Worm (Caenorhabditis elegans) whole organism, dauer: ENCODE results near the gene pha-4.

Experiments
- unc-62 ChIP-seq: sonication (generic microtip); optimal IDR thresholded peaks from 2 replicates; lab custom pipeline; 2017; ENCODE audit warnings: missing biosample characterization, missing genetic modification reagents, missing genetic modification characterization

Gene pha-4

ce11 chrV:20775269-20775668 is 22.4 kb downstream of the pha-4 start, which contains the start of gene F38A6.4:
F38A6.4 (minus strand) TSS chrV:20775369.
- no peak for TF ChIP-seq unc-62 (GFP tag; lab: Kevin White, UChicago)

ce11 chrV:20776761-20777160 is 23.9 kb downstream of the pha-4 start:
- no peak for TF ChIP-seq unc-62 (GFP tag; lab: Kevin White, UChicago)

- no peak for TF ChIP-seq unc-62 (GFP tag; lab: Kevin White, UChicago)
Measured at ce11 chrV:20778257-20778697, 25.4 kb downstream of the pha-4 start.

- no peak for TF ChIP-seq unc-62 (GFP tag; lab: Kevin White, UChicago)
Measured at ce11 chrV:20778886-20779285, 26.0 kb downstream of the pha-4 start.

ce11 chrV:20779707-20780346 is 27.0 kb downstream of the pha-4 start:
- TF ChIP-seq unc-62 (GFP tag; lab: Kevin White, UChicago), result no peak

ce11 chrV:20780400-20780799 is 27.5 kb downstream of the pha-4 start, which contains the start of gene hif-1:
hif-1 (plus strand) TSS chrV:20780407.
- no peak for TF ChIP-seq unc-62 (GFP tag; lab: Kevin White, UChicago)

ce11 chrV:20781346-20781952 is 28.6 kb downstream of the pha-4 start:
- no peak for TF ChIP-seq unc-62 (GFP tag; lab: Kevin White, UChicago)

ce11 chrV:20782188-20782587 is 29.3 kb downstream of the pha-4 start:
- TF ChIP-seq unc-62 (GFP tag; lab: Kevin White, UChicago), result no peak

- no peak for TF ChIP-seq unc-62 (GFP tag; lab: Kevin White, UChicago)
Measured at ce11 chrV:20783642-20784041, 30.8 kb downstream of the pha-4 start.

- TF ChIP-seq unc-62 (GFP tag; lab: Kevin White, UChicago), result no peak
Measured at ce11 chrV:20785050-20785847, 32.4 kb downstream of the pha-4 start.

ce11 chrV:20785848-20786225 is 33.0 kb downstream of the pha-4 start:
- no peak for TF ChIP-seq unc-62 (GFP tag; lab: Kevin White, UChicago)

ce11 chrV:20789105-20789504 is 36.3 kb downstream of the pha-4 start, which contains the start of gene tpan-1:
tpan-1 (plus strand) TSS chrV:20789502.
- TF ChIP-seq unc-62 (GFP tag; lab: Kevin White, UChicago), result no peak

- TF ChIP-seq unc-62 (GFP tag; lab: Kevin White, UChicago), result no peak
Measured at ce11 chrV:20790011-20790410, 37.2 kb downstream of the pha-4 start, which contains the start of gene Y44A6D.1. Y44A6D.1 (minus strand) TSS chrV:20790033.

ce11 chrV:20790616-20791015 is 37.8 kb downstream of the pha-4 start:
- TF ChIP-seq unc-62 (GFP tag; lab: Kevin White, UChicago), result no peak

- no peak for TF ChIP-seq unc-62 (GFP tag; lab: Kevin White, UChicago)
Measured at ce11 chrV:20792371-20792890, 39.6 kb downstream of the pha-4 start, which contains the start of gene Y44A6D.3. Y44A6D.3 (minus strand) TSS chrV:20792421.

- no peak for TF ChIP-seq unc-62 (GFP tag; lab: Kevin White, UChicago)
Measured at ce11 chrV:20793761-20794160, 40.9 kb downstream of the pha-4 start.
